Fruit fly (Drosophila melanogaster): ENCODE data around the gene CG1146.

Gene CG1146

DNA sequence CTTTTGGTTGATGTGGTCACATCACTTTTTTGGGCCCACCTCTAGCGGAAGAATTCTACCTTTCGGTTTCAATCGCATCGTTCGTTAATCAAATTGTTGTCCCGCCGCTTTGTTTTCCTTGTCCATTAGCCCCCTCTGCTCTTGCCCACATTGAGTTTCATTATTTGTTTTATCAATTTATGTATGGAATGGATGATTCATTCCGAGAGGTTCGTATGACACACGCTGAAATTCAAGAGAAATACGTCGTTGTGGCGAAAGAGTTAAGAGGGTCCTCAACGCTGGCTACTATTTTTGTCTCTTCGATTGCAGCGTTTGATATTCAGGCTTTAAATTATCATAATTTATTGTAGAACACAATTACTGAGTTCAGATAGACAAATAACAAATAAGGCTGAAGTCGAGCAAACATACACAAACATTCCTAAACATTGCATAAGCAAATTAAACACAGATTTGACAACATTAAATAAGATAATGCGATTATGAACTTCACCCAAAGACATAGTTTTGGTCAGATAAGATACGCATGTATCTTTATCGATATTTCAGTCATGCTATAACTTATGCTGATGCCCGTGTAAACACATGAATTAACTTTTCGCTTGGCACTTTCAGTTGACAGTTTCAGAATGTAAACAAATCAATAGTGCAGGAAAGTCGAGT, 5.0 kb downstream of the CG1146 start:
- no peak for TF ChIP-seq cg (GFP tag; optimal IDR thresholded peaks at IDR 0.05)
- TF ChIP-seq Kr (GFP tag; optimal IDR thresholded peaks at IDR 0.05) = peak; percentile 24
- no peak for TF ChIP-seq CG6683 (GFP tag; optimal IDR thresholded peaks at IDR 0.05)
- no peak for TF ChIP-seq tna (GFP tag; IDR thresholded peaks at IDR 0.05; ENCODE audit: partially characterized antibody)
- TF ChIP-seq CG9932 (GFP tag; IDR thresholded peaks at IDR 0.05) = peak; percentile 50
- peak; percentile 56 for TF ChIP-seq mirr (GFP tag; optimal IDR thresholded peaks at IDR 0.05)
- no peak for TF ChIP-seq Abd-B (GFP tag; optimal IDR thresholded peaks at IDR 0.05)
- peak; percentile 77 for TF ChIP-seq grn (GFP tag; optimal IDR thresholded peaks at IDR 0.05)
- TF ChIP-seq Med (GFP tag) = peak; percentile 81
- no peak for TF ChIP-seq jumu (GFP tag; optimal IDR thresholded peaks at IDR 0.05)
- no peak for TF ChIP-seq CG1233 (GFP tag; optimal IDR thresholded peaks at IDR 0.05)
- TF ChIP-seq CG17568 (GFP tag; optimal IDR thresholded peaks at IDR 0.05) = peak; percentile 21
- TF ChIP-seq Nf-YA (GFP tag; IDR thresholded peaks at IDR 0.05) = 0 out of 2 replicates have a peak, but pooled peaks have one; percentile 13
- TF ChIP-seq CG13894 (tag; optimal IDR thresholded peaks at IDR 0.05) = peak; percentile 4
- peak; percentile 22 for TF ChIP-seq Blimp-1 (GFP tag; optimal IDR thresholded peaks at IDR 0.05)
- TF ChIP-seq sens (GFP tag) = peak; percentile 6
- peak; percentile 10 for TF ChIP-seq CHES-1-like (GFP tag; optimal IDR thresholded peaks at IDR 0.05)
- no peak for TF ChIP-seq pho (GFP tag; optimal IDR thresholded peaks at IDR 0.05)
- TF ChIP-seq fd64A (GFP tag; optimal IDR thresholded peaks at IDR 0.05) = peak; percentile 12
- no peak for TF ChIP-seq Dip3 (GFP tag; optimal IDR thresholded peaks at IDR 0.05)
- peak; percentile 56; the same call in 1 of the 3 replicates for TF ChIP-seq otp (GFP tag; IDR thresholded peaks at IDR 0.05)
- TF ChIP-seq CG32772 (GFP tag; IDR thresholded peaks at IDR 0.05) = no peak
- no peak for TF ChIP-seq bab2 (GFP tag; optimal IDR thresholded peaks at IDR 0.05)
- TF ChIP-seq bbx (GFP tag; IDR thresholded peaks at IDR 0.05; ENCODE audit: partially characterized antibody) = no peak
- TF ChIP-seq NFAT (GFP tag; IDR thresholded peaks at IDR 0.05) = peak; percentile 35; the same call in 1 of the 2 replicates
- peak; percentile 28 for TF ChIP-seq CG15601 (tag; optimal IDR thresholded peaks at IDR 0.05)
- no peak for TF ChIP-seq sr (GFP tag; IDR thresholded peaks at IDR 0.05)
- TF ChIP-seq exex (tag; optimal IDR thresholded peaks at IDR 0.05) = peak; percentile 50
- TF ChIP-seq Deaf1 (tag; optimal IDR thresholded peaks at IDR 0.05) = peak; percentile 30
- no peak for TF ChIP-seq ind (GFP tag; optimal IDR thresholded peaks at IDR 0.05)
- TF ChIP-seq fd96Cb (tag; optimal IDR thresholded peaks at IDR 0.05) = no peak
- no peak for TF ChIP-seq tio (GFP tag; optimal IDR thresholded peaks at IDR 0.05)
- no peak for TF ChIP-seq Opbp (GFP tag; IDR thresholded peaks at IDR 0.05; ENCODE audit: partially characterized antibody)
- peak; percentile 83 for TF ChIP-seq Asciz (GFP tag; optimal IDR thresholded peaks at IDR 0.05)
- TF ChIP-seq B-H1 (GFP tag; IDR thresholded peaks at IDR 0.05) = no peak
- TF ChIP-seq sug (tag; optimal IDR thresholded peaks at IDR 0.05) = peak; percentile 16
- TF ChIP-seq chinmo (GFP tag; IDR thresholded peaks at IDR 0.05; ENCODE audit: partially characterized antibody) = 0 out of 4 replicates have a peak, but pooled peaks have one; percentile 48
- peak; percentile 64 for TF ChIP-seq CG15479 (GFP tag; optimal IDR thresholded peaks at IDR 0.05)
- peak; percentile 54 for TF ChIP-seq kni (GFP tag; optimal IDR thresholded peaks at IDR 0.05)
- TF ChIP-seq crol (GFP tag; IDR thresholded peaks at IDR 0.05) = 0 out of 2 replicates have a peak, but pooled peaks have one; percentile 27
- TF ChIP-seq fd102C (GFP tag; optimal IDR thresholded peaks at IDR 0.05) = peak; percentile 25
- TF ChIP-seq sd (tag; optimal IDR thresholded peaks at IDR 0.05) = peak; percentile 58
- TF ChIP-seq CG14014 (GFP tag; IDR thresholded peaks at IDR 0.05) = peak; percentile 7; the same call in 1 of the 2 replicates
